Worm (Caenorhabditis elegans) whole organism, L3 larva: ENCODE results near the gene fbxa-47.

Experiments used
- R02D3.7 ChIP-seq: fragments of 150-350 bp; optimal IDR thresholded peaks from 2 replicates; lab custom pipeline; 2014; ENCODE audit warnings: missing biosample characterization, missing genetic modification characterization
- ceh-82 ChIP-seq: fragments of 150-350 bp; optimal IDR thresholded peaks from 2 replicates; lab custom pipeline; 2014; ENCODE audit warnings: missing biosample characterization, missing genetic modification characterization
- elt-2 ChIP-seq: sonication (generic microtip); optimal IDR thresholded peaks from 2 replicates; lab custom pipeline; 2016; ENCODE audit warnings: missing genetic modification reagents, mild to moderate bottlenecking, missing genetic modification characterization, missing compliant biosample characterization
- jun-1 ChIP-seq: fragments of 150-350 bp; optimal IDR thresholded peaks from 2 replicates; lab custom pipeline; 2014; ENCODE audit warnings: missing biosample characterization, missing genetic modification reagents, missing genetic modification characterization
- lin-39 ChIP-seq: fragments of 150-350 bp; optimal IDR thresholded peaks from 2 replicates; lab custom pipeline; 2018; ENCODE audit warnings: missing biosample characterization, missing genetic modification reagents, missing genetic modification characterization
- nfya-1 ChIP-seq: sonication (generic microtip); optimal IDR thresholded peaks from 2 replicates; lab custom pipeline; 2017; ENCODE audit warnings: missing genetic modification characterization, mild to moderate bottlenecking, missing compliant biosample characterization, antibody characterized with exemption, moderate library complexity; ENCODE audit not compliant: insufficient read depth
- nhr-237 ChIP-seq: fragments of 150-350 bp; optimal IDR thresholded peaks from 2 replicates; lab custom pipeline; 2014; ENCODE audit warnings: missing biosample characterization, missing genetic modification characterization
- nhr-43 ChIP-seq: sonication (generic microtip); optimal IDR thresholded peaks from 2 replicates; lab custom pipeline; 2016; ENCODE audit warnings: mild to moderate bottlenecking, missing genetic modification characterization, missing compliant biosample characterization; ENCODE audit not compliant: poor library complexity, severe bottlenecking
- ztf-11 ChIP-seq: fragments of 150-350 bp; optimal IDR thresholded peaks from 2 replicates; lab custom pipeline; 2014; ENCODE audit warnings: missing biosample characterization, missing genetic modification characterization

DNA sequence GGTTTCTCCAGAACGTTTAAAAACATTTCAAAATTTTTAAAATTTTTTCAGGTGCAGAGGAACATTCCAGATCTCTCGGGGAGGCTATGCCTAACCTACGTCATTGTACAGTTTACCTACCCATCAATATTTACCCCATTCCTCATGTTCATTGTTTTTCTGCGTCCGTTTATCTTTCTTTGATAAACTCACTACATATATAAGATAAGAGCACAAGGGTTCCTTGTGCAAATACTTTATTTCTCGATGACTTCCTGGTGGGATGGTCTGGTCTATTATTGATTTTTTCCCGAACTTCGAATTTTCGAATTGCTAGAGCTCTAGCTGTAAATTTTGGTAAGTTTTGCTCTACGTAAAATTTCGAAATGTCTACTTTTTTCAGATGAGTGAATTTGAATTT is 1.1 kb upstream of the fbxa-47 start:
- TF ChIP-seq jun-1 (no peak), nhr-43 (tag; lab: Kevin White, UChicago) (no peak), R02D3.7 (tag; lab: Kevin White, UChicago) (no peak), nfya-1 (tag; lab: Kevin White, UChicago) (no peak), nhr-237 (tag; lab: Kevin White, UChicago) (no peak), elt-2 (no peak), lin-39 (no peak), ztf-11 (tag; lab: Kevin White, UChicago) (no peak), ceh-82 (tag; lab: Kevin White, UChicago) (no peak)
